Fruit fly (Drosophila melanogaster) whole organism, embryonic: ENCODE results near the gene CG32564.

Experiments used
- CG10321 ChIP-seq: fragments of 200-800 bp; sonication (Bioruptor generic); IDR thresholded peaks from 2 replicates; pipeline ENCODE4 v1.3.6; 2022; ENCODE audit warnings: missing biosample characterization, missing genetic modification characterization
- CG15479 ChIP-seq: fragments of 200-800 bp; sonication (Bioruptor generic); optimal IDR thresholded peaks from 3 replicates; lab custom pipeline; 2019; ENCODE audit warnings: missing biosample characterization, mild to moderate bottlenecking, missing genetic modification characterization, moderate library complexity
- CG15696 ChIP-seq: fragments of 200-800 bp; sonication (Bioruptor generic); optimal IDR thresholded peaks from 2 replicates; lab custom pipeline; 2019; ENCODE audit warnings: missing biosample characterization, mild to moderate bottlenecking, missing genetic modification characterization, moderate library complexity
- CG17328 ChIP-seq: fragments of 200-800 bp; sonication (Bioruptor generic); IDR thresholded peaks from 2 replicates; pipeline ENCODE4 v1.3.6; 2022; ENCODE audit warnings: missing biosample characterization, missing genetic modification characterization
- CG17829 ChIP-seq: fragments of 200-800 bp; optimal IDR thresholded peaks from 2 replicates; lab custom pipeline; 2019; ENCODE audit warnings: missing biosample characterization, mild to moderate bottlenecking, missing genetic modification characterization, moderate library complexity
- CG1832 ChIP-seq: fragments of 200-800 bp; sonication (Bioruptor generic); optimal IDR thresholded peaks from 2 replicates; lab custom pipeline; 2017; ENCODE audit warnings: missing biosample characterization, mild to moderate bottlenecking, missing genetic modification characterization, inconsistent platforms
- CG18764 ChIP-seq: fragments of 200-800 bp; sonication (Bioruptor generic); optimal IDR thresholded peaks from 3 replicates; lab custom pipeline; 2016; ENCODE audit warnings: missing biosample characterization, missing genetic modification characterization
- CG2129 ChIP-seq: fragments of 200-800 bp; sonication (Bioruptor generic); IDR thresholded peaks from 2 replicates; pipeline ENCODE4 v1.3.6; 2022; ENCODE audit warnings: missing biosample characterization, missing genetic modification characterization; ENCODE audit not compliant: partially characterized antibody
- CG2199 ChIP-seq: fragments of 200-800 bp; sonication (Bioruptor generic); IDR thresholded peaks from 3 replicates; pipeline ENCODE4 v1.3.6; 2022; ENCODE audit warnings: missing biosample characterization, missing genetic modification characterization
- CG31224 ChIP-seq: fragments of 200-800 bp; sonication (Bioruptor generic); IDR thresholded peaks from 2 replicates; pipeline ENCODE4 v1.3.6; 2022; ENCODE audit warnings: missing biosample characterization, missing genetic modification characterization
- CG3838 ChIP-seq: fragments of 200-800 bp; sonication (Bioruptor generic); optimal IDR thresholded peaks from 3 replicates; lab custom pipeline; 2016; ENCODE audit warnings: missing biosample characterization, missing genetic modification characterization
- CG8924 ChIP-seq: fragments of 200-800 bp; optimal IDR thresholded peaks from 3 replicates; lab custom pipeline; 2019; ENCODE audit warnings: missing biosample characterization, mild to moderate bottlenecking, missing genetic modification characterization, moderate library complexity
- CG9609 ChIP-seq: fragments of 200-800 bp; sonication (Bioruptor generic); optimal IDR thresholded peaks from 3 replicates; lab custom pipeline; 2016; ENCODE audit warnings: missing biosample characterization, missing genetic modification characterization
- CG9727 ChIP-seq: fragments of 200-800 bp; sonication (Bioruptor generic); optimal IDR thresholded peaks from 3 replicates; lab custom pipeline; 2017; ENCODE audit warnings: missing biosample characterization, mild to moderate bottlenecking, missing genetic modification characterization
- D19A ChIP-seq: fragments of 200-800 bp; optimal IDR thresholded peaks from 3 replicates; lab custom pipeline; 2019; ENCODE audit warnings: missing biosample characterization, mild to moderate bottlenecking, missing genetic modification characterization, moderate library complexity
- Dbx ChIP-seq: fragments of 200-800 bp; sonication (Bioruptor generic); IDR thresholded peaks from 3 replicates; pipeline ENCODE4 v1.3.6; 2022; ENCODE audit warnings: missing biosample characterization, missing genetic modification characterization
- Dp ChIP-seq: fragments of 200-800 bp; sonication (Bioruptor generic); optimal IDR thresholded peaks from 2 replicates; lab custom pipeline; 2018; ENCODE audit warnings: missing biosample characterization, mild to moderate bottlenecking, missing genetic modification characterization, moderate library complexity
- Eip74EF ChIP-seq, 2 experiments: fragments of 200-800 bp in 1 of 2; fragments of >200 bp in 1 of 2; sonication (Bioruptor generic) in 1 of 2; optimal IDR thresholded peaks; 2 replicates each; lab custom pipeline; 2017 to 2019; ENCODE audit warnings: missing biosample characterization in 2 of 2, missing genetic modification characterization in 2 of 2, mild to moderate bottlenecking in 1 of 2, moderate library complexity in 1 of 2
- Fer2 ChIP-seq: fragments of 200-800 bp; sonication (Bioruptor generic); optimal IDR thresholded peaks from 2 replicates; lab custom pipeline; 2018; ENCODE audit warnings: missing biosample characterization, mild to moderate bottlenecking, missing genetic modification characterization, moderate library complexity
- HHEX ChIP-seq: fragments of 200-800 bp; sonication (Bioruptor generic); optimal IDR thresholded peaks from 3 replicates; lab custom pipeline; 2017; ENCODE audit warnings: missing biosample characterization, mild to moderate bottlenecking, missing genetic modification characterization, missing genetic modification reagents
- Med ChIP-seq: fragments of 200-800 bp; sonication (Bioruptor generic); peaks from one replicate; lab custom pipeline; 2016; ENCODE audit warnings: missing biosample characterization, missing genetic modification characterization, mild to moderate bottlenecking, inconsistent platforms, moderate library complexity
- Nf-YA ChIP-seq: fragments of 200-800 bp; sonication (Bioruptor generic); IDR thresholded peaks from 2 replicates; pipeline ENCODE4 v1.3.6; 2022; ENCODE audit warnings: missing biosample characterization, missing genetic modification characterization
- Ptx1 ChIP-seq: fragments of 200-800 bp; sonication (Bioruptor generic); IDR thresholded peaks from 2 replicates; pipeline ENCODE4 v1.3.6; 2022; ENCODE audit warnings: missing biosample characterization, missing genetic modification characterization
- Taf1 ChIP-seq: fragments of 200-800 bp; sonication (Bioruptor generic); IDR thresholded peaks from 2 replicates; pipeline ENCODE4 v1.3.6; 2022; ENCODE audit warnings: missing biosample characterization, missing genetic modification characterization
- Trl ChIP-seq, 3 experiments: fragments of >200 bp in 2 of 3; fragments of 200-800 bp in 1 of 3; sonication (Bioruptor generic) in 1 of 3; optimal IDR thresholded peaks; 2 replicates in 1 of 3; 3 replicates in 2 of 3; lab custom pipeline; 2016 to 2017; ENCODE audit warnings: missing biosample characterization in 1 of 3, missing genetic modification characterization in 1 of 3
- Vsx1 ChIP-seq: fragments of 200-800 bp; sonication (Bioruptor generic); optimal IDR thresholded peaks from 2 replicates; lab custom pipeline; 2017; ENCODE audit warnings: missing biosample characterization, mild to moderate bottlenecking, missing genetic modification characterization, missing genetic modification reagents
- ac ChIP-seq: fragments of 200-800 bp; sonication (Bioruptor generic); optimal IDR thresholded peaks from 3 replicates; lab custom pipeline; 2017; ENCODE audit warnings: missing biosample characterization, mild to moderate bottlenecking, missing genetic modification characterization
- amos ChIP-seq: fragments of 200-800 bp; sonication (Bioruptor generic); IDR thresholded peaks from 2 replicates; pipeline ENCODE4 v1.3.6; 2022; ENCODE audit warnings: missing biosample characterization, missing genetic modification characterization; ENCODE audit not compliant: partially characterized antibody
- cg ChIP-seq: fragments of 200-800 bp; sonication (Bioruptor generic); optimal IDR thresholded peaks from 3 replicates; lab custom pipeline; 2019; ENCODE audit warnings: missing biosample characterization, mild to moderate bottlenecking, missing genetic modification characterization, moderate library complexity
- ci ChIP-seq: fragments of 200-800 bp; sonication (Bioruptor generic); IDR thresholded peaks from 3 replicates; pipeline ENCODE4 v1.3.6; 2022; ENCODE audit warnings: missing biosample characterization, missing genetic modification characterization
- crol ChIP-seq: fragments of 200-800 bp; sonication (Bioruptor generic); IDR thresholded peaks from 2 replicates; pipeline ENCODE4 v1.3.6; 2022; ENCODE audit warnings: missing biosample characterization, missing genetic modification characterization
- da ChIP-seq: fragments of 200-800 bp; sonication (Bioruptor generic); optimal IDR thresholded peaks from 2 replicates; lab custom pipeline; 2016; ENCODE audit warnings: missing biosample characterization, missing genetic modification characterization
- hbn ChIP-seq: fragments of 200-800 bp; sonication (Bioruptor generic); IDR thresholded peaks from 2 replicates; pipeline ENCODE4 v1.3.6; 2022; ENCODE audit warnings: missing biosample characterization, missing genetic modification characterization; ENCODE audit not compliant: partially characterized antibody
- kni ChIP-seq: fragments of 200-800 bp; sonication (Bioruptor generic); optimal IDR thresholded peaks from 3 replicates; lab custom pipeline; 2017; ENCODE audit warnings: mild to moderate bottlenecking, missing biosample characterization, missing genetic modification reagents, missing genetic modification characterization
- lbe ChIP-seq: fragments of 200-800 bp; sonication (Bioruptor generic); optimal IDR thresholded peaks from 2 replicates; lab custom pipeline; 2016; ENCODE audit warnings: missing biosample characterization, mild to moderate bottlenecking, missing genetic modification characterization
- lilli ChIP-seq: fragments of 200-800 bp; sonication (Bioruptor generic); optimal IDR thresholded peaks from 3 replicates; lab custom pipeline; 2016; ENCODE audit warnings: missing biosample characterization, missing genetic modification characterization
- lmd ChIP-seq: fragments of 200-800 bp; sonication (Bioruptor generic); IDR thresholded peaks from 2 replicates; pipeline ENCODE4 v1.3.6; 2022; ENCODE audit warnings: missing biosample characterization, missing genetic modification characterization
- lov ChIP-seq, 2 experiments: fragments of 200-800 bp in 1 of 2; fragments of >200 bp in 1 of 2; sonication (Bioruptor generic) in 1 of 2; IDR thresholded peaks in 1 of 2; optimal IDR thresholded peaks in 1 of 2; 2 replicates in 1 of 2; 3 replicates in 1 of 2; pipeline versions ENCODE4 v1.3.6 to Lab custom; 2017 to 2022; ENCODE audit warnings: missing biosample characterization in 1 of 2, missing genetic modification characterization in 1 of 2
- mld ChIP-seq: fragments of 200-800 bp; sonication (Bioruptor generic); IDR thresholded peaks from 3 replicates; pipeline ENCODE4 v1.3.6; 2022; ENCODE audit warnings: missing biosample characterization, missing genetic modification characterization; ENCODE audit not compliant: partially characterized antibody
- oc ChIP-seq: fragments of 200-800 bp; sonication (Bioruptor generic); optimal IDR thresholded peaks from 2 replicates; lab custom pipeline; 2018; ENCODE audit warnings: missing biosample characterization, mild to moderate bottlenecking, missing genetic modification characterization, moderate library complexity
- pan ChIP-seq, 4 experiments: fragments of >200 bp in 3 of 4; fragments of 200-800 bp in 1 of 4; sonication (Bioruptor generic) in 1 of 4; optimal IDR thresholded peaks in 3 of 4; IDR thresholded peaks in 1 of 4; 2 replicates each; pipeline versions ENCODE4 v1.3.6 to Lab custom; 2017 to 2022; ENCODE audit warnings: missing biosample characterization in 2 of 4, missing genetic modification characterization in 2 of 4, mixed read lengths in 1 of 4
- sens ChIP-seq: fragments of 200-800 bp; sonication (Bioruptor generic); peaks from one replicate; lab custom pipeline; 2016; ENCODE audit warnings: missing biosample characterization, missing genetic modification characterization
- so ChIP-seq: fragments of 200-800 bp; sonication (Bioruptor generic); IDR thresholded peaks from 3 replicates; pipeline ENCODE4 v1.3.6; 2022; ENCODE audit warnings: missing biosample characterization, missing genetic modification characterization
- ssp ChIP-seq: fragments of 200-800 bp; sonication (Bioruptor generic); IDR thresholded peaks from 2 replicates; pipeline ENCODE4 v1.3.6; 2022; ENCODE audit warnings: missing biosample characterization, missing genetic modification characterization
- tna ChIP-seq: fragments of 200-800 bp; sonication (Bioruptor generic); IDR thresholded peaks from 2 replicates; pipeline ENCODE4 v1.3.6; 2022; ENCODE audit warnings: missing biosample characterization, missing genetic modification characterization; ENCODE audit not compliant: partially characterized antibody
- zfh1 ChIP-seq: fragments of 200-800 bp; sonication (Bioruptor generic); IDR thresholded peaks from 3 replicates; pipeline ENCODE4 v1.3.6; 2022; ENCODE audit warnings: missing biosample characterization, missing genetic modification characterization

Gene CG32564

DNA sequence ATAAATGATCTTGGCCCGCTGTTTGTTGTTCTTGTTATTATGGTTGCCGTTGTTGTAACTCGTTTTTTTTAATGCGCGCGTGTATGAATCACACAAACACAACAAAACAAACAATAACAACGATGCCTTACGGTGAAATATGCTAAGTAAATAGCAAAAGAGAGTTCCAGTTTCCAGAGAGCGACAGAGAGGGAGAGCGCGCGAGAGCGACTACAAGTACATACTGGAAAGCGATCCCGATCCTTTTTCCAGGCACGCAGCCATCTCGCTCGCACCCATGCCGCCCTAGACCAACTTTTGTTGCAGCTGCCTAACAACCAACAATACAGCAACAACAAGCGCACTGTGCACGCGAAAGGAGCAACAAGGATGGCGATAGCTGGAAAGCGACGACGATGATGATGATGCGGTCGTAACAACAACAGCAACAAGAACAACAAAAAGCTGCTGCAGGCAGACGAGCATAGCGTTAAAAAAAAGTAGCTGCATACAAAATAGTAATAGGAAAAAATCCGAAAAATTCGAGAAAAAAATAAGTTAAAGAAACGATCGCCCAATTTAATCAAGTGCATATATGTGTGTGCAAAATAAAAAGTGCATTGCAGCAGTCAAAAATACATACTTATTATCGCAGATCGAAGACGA lies 45.7 kb upstream of the CG32564 start (continued):
- TF ChIP-seq D19A (tag; lab: Kevin White, UChicago) = no peak
- no peak for TF ChIP-seq CG17829 (tag; lab: Kevin White, UChicago)
- TF ChIP-seq pan (optimal IDR thresholded peaks at IDR 0.05; lab: Kevin White, UChicago) = no peak
- peak in 1 of 2 experiments; percentile 24 for TF ChIP-seq pan (GFP tag; optimal IDR thresholded peaks at IDR 0.05 in 1 of 2, IDR thresholded peaks at IDR 0.05 in 1 of 2)
- peak; percentile 56 to 79 for TF ChIP-seq Trl (optimal IDR thresholded peaks at IDR 0.05; lab: Kevin White, UChicago)
- no peak for TF ChIP-seq Trl (GFP tag; optimal IDR thresholded peaks at IDR 0.05; lab: Kevin White, UChicago)
- no peak for TF ChIP-seq CG15696 (tag; lab: Kevin White, UChicago)
- TF ChIP-seq CG8924 = peak; percentile 72
- TF ChIP-seq ac (GFP tag; lab: Kevin White, UChicago) = peak; percentile 55
- peak; percentile 23; the same call in 1 of the 3 replicates for TF ChIP-seq so
- 0 out of 2 replicates have a peak, but pooled peaks have one; percentile 36 for TF ChIP-seq CG10321 (GFP tag; lab: Robert Waterston, UW)
- TF ChIP-seq hbn = 0 out of 2 replicates have a peak, but pooled peaks have one; percentile 20
- no peak for TF ChIP-seq oc
- no peak for TF ChIP-seq CG17328 (GFP tag; lab: Robert Waterston, UW)
- TF ChIP-seq CG9727 (GFP tag; lab: Kevin White, UChicago) = no peak
- TF ChIP-seq Ptx1 (GFP tag; lab: Robert Waterston, UW) = no peak
- 0 out of 3 replicates have a peak, but pooled peaks have one; percentile 73 for TF ChIP-seq CG2199
- TF ChIP-seq mld (GFP tag; lab: Robert Waterston, UW) = no peak
- no peak for TF ChIP-seq Dp (GFP tag; lab: Kevin White, UChicago)
- TF ChIP-seq lov (optimal IDR thresholded peaks at IDR 0.05; lab: Kevin White, UChicago) = no peak
- TF ChIP-seq lov (GFP tag; IDR thresholded peaks at IDR 0.05; lab: Robert Waterston, UW) = no peak
- no peak for TF ChIP-seq CG2129 (GFP tag; lab: Robert Waterston, UW)
- TF ChIP-seq ssp (GFP tag; lab: Robert Waterston, UW) = no peak
- peak; percentile 18; the same call in 1 of the 3 replicates for TF ChIP-seq ci
- no peak for TF ChIP-seq lbe (GFP tag; lab: Kevin White, UChicago)
- TF ChIP-seq amos (GFP tag; lab: Robert Waterston, UW) = no peak
- TF ChIP-seq Med (GFP tag; lab: Kevin White, UChicago) = peak; percentile 36
- TF ChIP-seq CG18764 = no peak
- no peak for TF ChIP-seq Nf-YA (GFP tag; lab: Robert Waterston, UW)
- TF ChIP-seq CG31224 = no peak
- TF ChIP-seq Taf1 (GFP tag; lab: Robert Waterston, UW) = no peak
- peak; percentile 75 for TF ChIP-seq sens
- peak; percentile 14 for TF ChIP-seq kni (GFP tag; lab: Kevin White, UChicago)
- TF ChIP-seq CG15479 (GFP tag; lab: Kevin White, UChicago) = peak; percentile 60
- TF ChIP-seq Vsx1 = no peak
- no peak for TF ChIP-seq lmd
- no peak for TF ChIP-seq HHEX (GFP tag; lab: Kevin White, UChicago)
- no peak for TF ChIP-seq crol (GFP tag; lab: Robert Waterston, UW)
- no peak for TF ChIP-seq Fer2
- TF ChIP-seq cg (GFP tag; lab: Kevin White, UChicago) = peak; percentile 9
- TF ChIP-seq zfh1 (GFP tag; lab: Robert Waterston, UW) = no peak
- no peak for TF ChIP-seq Dbx (GFP tag; lab: Robert Waterston, UW)
- peak; percentile 2 for TF ChIP-seq CG3838
- TF ChIP-seq CG9609 (GFP tag; lab: Kevin White, UChicago) = no peak
- TF ChIP-seq CG1832 (GFP tag; lab: Kevin White, UChicago) = peak; percentile 78
- TF ChIP-seq da (GFP tag; lab: Kevin White, UChicago) = peak; percentile 25
- no peak for TF ChIP-seq Eip74EF (GFP tag; optimal IDR thresholded peaks at IDR 0.05; lab: Kevin White, UChicago)
- TF ChIP-seq tna (GFP tag; lab: Robert Waterston, UW) = no peak
- no peak for TF ChIP-seq lilli (GFP tag; lab: Kevin White, UChicago)
